Fruit fly (Drosophila melanogaster) whole organism, adult: Measurements from ENCODE around the gene CG8568.

ENCODE experiments used
- CG11617 ChIP-seq: fragments of 200-800 bp; sonication (Bioruptor generic); optimal IDR thresholded peaks from 2 replicates; lab custom pipeline; 2017; ENCODE audit warnings: mild to moderate bottlenecking, missing biosample characterization, missing genetic modification reagents, missing genetic modification characterization
- CG12768 ChIP-seq: fragments of 200-800 bp; sonication (Bioruptor generic); optimal IDR thresholded peaks from 2 replicates; lab custom pipeline; 2017; ENCODE audit warnings: missing biosample characterization, missing genetic modification characterization, mild to moderate bottlenecking, moderate library complexity, missing genetic modification reagents
- CG14711 ChIP-seq: fragments of 200-800 bp; sonication (Bioruptor generic); optimal IDR thresholded peaks from 2 replicates; lab custom pipeline; 2018; ENCODE audit warnings: missing biosample characterization, mild to moderate bottlenecking, missing genetic modification characterization, moderate library complexity
- CG1620 ChIP-seq: fragments of 200-800 bp; sonication (Bioruptor generic); optimal IDR thresholded peaks from 2 replicates; lab custom pipeline; 2016; ENCODE audit warnings: missing biosample characterization, missing genetic modification characterization
- CG33017 ChIP-seq: fragments of 200-800 bp; sonication (Bioruptor generic); optimal IDR thresholded peaks from 2 replicates; lab custom pipeline; 2018; ENCODE audit warnings: missing biosample characterization, mild to moderate bottlenecking, missing genetic modification characterization, moderate library complexity
- CG5204 ChIP-seq: fragments of 200-800 bp; sonication (Bioruptor generic); optimal IDR thresholded peaks from 2 replicates; lab custom pipeline; 2016; ENCODE audit warnings: missing biosample characterization, missing genetic modification characterization
- CG7045 ChIP-seq: fragments of 200-800 bp; sonication (Bioruptor generic); optimal IDR thresholded peaks from 2 replicates; lab custom pipeline; 2017; ENCODE audit warnings: missing biosample characterization, mild to moderate bottlenecking, missing genetic modification characterization
- CG7101 ChIP-seq: fragments of 200-800 bp; sonication (Bioruptor generic); optimal IDR thresholded peaks from 2 replicates; lab custom pipeline; 2018; ENCODE audit warnings: missing biosample characterization, mild to moderate bottlenecking, missing genetic modification characterization, moderate library complexity
- Clk ChIP-seq: fragments of 200-800 bp; sonication (Bioruptor generic); optimal IDR thresholded peaks from 2 replicates; lab custom pipeline; 2017; ENCODE audit warnings: missing biosample characterization, missing genetic modification characterization
- Crg-1 ChIP-seq: fragments of 200-800 bp; sonication (Bioruptor generic); optimal IDR thresholded peaks from 2 replicates; lab custom pipeline; 2016; ENCODE audit warnings: missing biosample characterization, missing genetic modification characterization
- Hr96 ChIP-seq: fragments of 200-800 bp; sonication (Bioruptor generic); optimal IDR thresholded peaks from 2 replicates; lab custom pipeline; 2016; ENCODE audit warnings: missing biosample characterization, missing genetic modification characterization
- Mnt ChIP-seq: fragments of 200-800 bp; sonication (Bioruptor generic); optimal IDR thresholded peaks from 2 replicates; lab custom pipeline; 2016; ENCODE audit warnings: missing biosample characterization, mild to moderate bottlenecking, missing genetic modification characterization
- bab1 ChIP-seq: fragments of 200-800 bp; sonication (Bioruptor generic); optimal IDR thresholded peaks from 3 replicates; lab custom pipeline; 2019; ENCODE audit warnings: missing biosample characterization, mild to moderate bottlenecking, missing genetic modification characterization, moderate library complexity
- cic ChIP-seq: fragments of 200-800 bp; sonication (Bioruptor generic); optimal IDR thresholded peaks from 2 replicates; lab custom pipeline; 2017; ENCODE audit warnings: missing biosample characterization, mild to moderate bottlenecking, missing genetic modification characterization, moderate library complexity
- cnc ChIP-seq, 2 experiments: fragments of >200 bp; optimal IDR thresholded peaks; 2 replicates each; lab custom pipeline; 2017
- kay ChIP-seq: fragments of 200-800 bp; sonication (Bioruptor generic); peaks from one replicate; lab custom pipeline; 2016; ENCODE audit warnings: missing biosample characterization, missing genetic modification characterization, borderline replicate concordance
- ovo ChIP-seq: fragments of 200-800 bp; sonication (Bioruptor generic); optimal IDR thresholded peaks from 2 replicates; lab custom pipeline; 2016; ENCODE audit warnings: missing biosample characterization, missing genetic modification characterization
- pad ChIP-seq: fragments of 200-800 bp; sonication (Bioruptor generic); optimal IDR thresholded peaks from 3 replicates; lab custom pipeline; 2017; ENCODE audit warnings: missing biosample characterization, missing genetic modification characterization, mild to moderate bottlenecking, moderate library complexity, missing genetic modification reagents
- tj ChIP-seq: fragments of 200-800 bp; sonication (Bioruptor generic); optimal IDR thresholded peaks from 3 replicates; lab custom pipeline; 2017; ENCODE audit warnings: missing biosample characterization, mild to moderate bottlenecking, missing genetic modification characterization, moderate library complexity
- toe ChIP-seq: fragments of 200-800 bp; sonication (Bioruptor generic); optimal IDR thresholded peaks from 2 replicates; lab custom pipeline; 2016; ENCODE audit warnings: missing biosample characterization, missing genetic modification characterization

CG8568 gene

dm6 chrX:17455829-17456460 is 3.6 kb upstream of the CG8568 start:
- TF ChIP-seq bab1 (GFP tag; lab: Kevin White, UChicago) (peak; percentile 6), Hr96 (GFP tag; lab: Kevin White, UChicago) (no peak)

- TF ChIP-seq Clk (GFP tag; lab: Kevin White, UChicago) (no peak), CG12768 (GFP tag; lab: Kevin White, UChicago) (no peak), CG11617 (no peak), cnc (optimal IDR thresholded peaks at IDR 0.05; lab: Kevin White, UChicago) (no peak), CG33017 (tag; lab: Kevin White, UChicago) (no peak), CG14711 (tag; lab: Kevin White, UChicago) (no peak), tj (no peak), CG5204 (GFP tag; lab: Kevin White, UChicago) (no peak), Mnt (GFP tag; lab: Kevin White, UChicago) (no peak), bab1 (GFP tag; lab: Kevin White, UChicago) (no peak), Crg-1 (no peak), CG7101 (tag; lab: Kevin White, UChicago) (no peak), CG7045 (GFP tag; lab: Kevin White, UChicago) (no peak), ovo (no peak), toe (no peak), cic (GFP tag; lab: Kevin White, UChicago) (no peak), kay (GFP tag; lab: Kevin White, UChicago) (no peak)
Measured at dm6 chrX:17448674-17449073, 3.7 kb downstream of the CG8568 start, which contains the start of gene p-cup. p-cup (minus strand) TSS chrX:17448774.

- TF ChIP-seq CG11617 (no peak), pad (GFP tag; lab: Kevin White, UChicago) (no peak), CG5204 (GFP tag; lab: Kevin White, UChicago) (no peak), CG1620 (no peak), CG7045 (GFP tag; lab: Kevin White, UChicago) (no peak), cic (GFP tag; lab: Kevin White, UChicago) (no peak), ovo (no peak), bab1 (GFP tag; lab: Kevin White, UChicago) (no peak), Clk (GFP tag; lab: Kevin White, UChicago) (no peak), CG14711 (tag; lab: Kevin White, UChicago) (no peak), CG33017 (tag; lab: Kevin White, UChicago) (no peak), cnc (optimal IDR thresholded peaks at IDR 0.05; lab: Kevin White, UChicago) (no peak)
Measured at dm6 chrX:17443880-17444279, 8.5 kb downstream of the CG8568 start, which contains the start of the genes CG12994 and CG46464. CG12994 (minus strand) TSS chrX:17443994. CG46464 (minus strand) TSS chrX:17443994.

DNA sequence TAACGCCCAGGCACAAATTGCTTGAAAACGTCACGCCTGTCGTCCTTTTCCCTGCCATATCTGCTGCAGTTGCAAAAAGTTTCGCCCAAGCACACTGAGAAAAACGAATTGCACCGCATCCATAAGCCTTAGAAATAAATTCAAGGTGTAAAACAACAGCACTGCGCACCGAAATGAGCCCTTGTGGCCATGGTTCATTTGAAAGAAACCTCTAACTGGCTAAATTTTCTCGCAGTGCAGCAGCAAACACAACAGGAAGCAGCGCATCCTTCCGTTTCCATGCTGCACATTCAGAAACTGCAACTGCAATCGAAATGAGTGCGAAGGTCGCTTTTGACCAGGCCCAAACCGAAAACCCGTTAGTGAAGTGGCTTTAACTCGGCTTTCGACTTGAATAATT is 28.0 kb downstream of the CG8568 start:
- TF ChIP-seq kay (GFP tag; lab: Kevin White, UChicago) (no peak), CG11617 (no peak), ovo (no peak), CG14711 (tag; lab: Kevin White, UChicago) (no peak), CG7101 (tag; lab: Kevin White, UChicago) (no peak), CG12768 (GFP tag; lab: Kevin White, UChicago) (no peak)

- TF ChIP-seq ovo (no peak), tj (peak; percentile 2), Mnt (GFP tag; lab: Kevin White, UChicago) (peak; percentile 30), cic (GFP tag; lab: Kevin White, UChicago) (peak; percentile 19), CG5204 (GFP tag; lab: Kevin White, UChicago) (no peak), CG33017 (tag; lab: Kevin White, UChicago) (no peak), CG7101 (tag; lab: Kevin White, UChicago) (no peak), toe (no peak), kay (GFP tag; lab: Kevin White, UChicago) (no peak), CG7045 (GFP tag; lab: Kevin White, UChicago) (no peak), Clk (GFP tag; lab: Kevin White, UChicago) (no peak), CG1620 (peak; percentile 7), cnc (optimal IDR thresholded peaks at IDR 0.05; lab: Kevin White, UChicago) (no peak), Crg-1 (peak; percentile 8), bab1 (GFP tag; lab: Kevin White, UChicago) (peak; percentile 6), pad (GFP tag; lab: Kevin White, UChicago) (peak; percentile 38), Hr96 (GFP tag; lab: Kevin White, UChicago) (peak; percentile 39), CG11617 (no peak)
Measured at dm6 chrX:17423310-17423945, 28.9 kb downstream of the CG8568 start, which contains the start of gene ENGase. ENGase (plus strand) TSS chrX:17423591.

DNA sequence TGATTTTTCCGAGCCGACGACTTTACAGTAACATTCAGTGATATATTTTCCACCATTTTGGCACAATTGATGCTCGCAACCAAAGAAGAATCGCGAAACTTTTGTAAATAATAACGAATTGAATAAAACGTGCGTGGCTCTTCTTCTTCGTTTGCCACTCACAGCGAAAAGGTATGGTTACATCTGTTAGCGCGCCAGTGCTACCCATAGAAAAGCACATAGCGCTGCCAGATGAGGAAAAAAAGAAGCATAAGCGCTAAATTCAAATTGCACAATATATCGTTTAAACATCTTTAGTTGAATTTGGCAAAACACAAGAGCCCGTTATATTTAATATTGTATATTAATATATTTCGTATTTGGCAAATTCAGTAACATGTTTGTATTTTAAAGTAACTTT is 30.4 kb downstream of the CG8568 start, which contains the start of gene CG8611:
TSS of gene CG8611 (minus strand) at position 159 of the 400 bp plus-strand sequence.
- no peak for TF ChIP-seq cnc (optimal IDR thresholded peaks at IDR 0.05; lab: Kevin White, UChicago)
- peak; percentile 92 for TF ChIP-seq Mnt (GFP tag; lab: Kevin White, UChicago)
- no peak for TF ChIP-seq CG7101 (tag; lab: Kevin White, UChicago)
- TF ChIP-seq CG12768 (GFP tag; lab: Kevin White, UChicago), result no peak
- no peak for TF ChIP-seq Hr96 (GFP tag; lab: Kevin White, UChicago)
